Worm (Caenorhabditis elegans): ENCODE measurements around the gene mig-13.

The mig-13 gene

ce11 chrX:4822262-4822661, 22.3 kb upstream of the mig-13 start, which contains the start of gene R08E3.1:
TSS of gene R08E3.1 (plus strand) at chrX:4822647.
- no peak for TF ChIP-seq nhr-20 (tag; optimal IDR thresholded peaks at IDR 0.05)
- peak; percentile 64 for TF ChIP-seq elt-2 (tag; optimal IDR thresholded peaks at IDR 0.05)
- TF ChIP-seq egl-27 (tag; optimal IDR thresholded peaks at IDR 0.05) = no peak
- no peak for TF ChIP-seq rnt-1 (tag; optimal IDR thresholded peaks at IDR 0.05)
- TF ChIP-seq alr-1 (tag; optimal IDR thresholded peaks at IDR 0.05; ENCODE audit: borderline replicate concordance) = no peak

ce11 chrX:4821602-4822001, 21.7 kb upstream of the mig-13 start:
- TF ChIP-seq elt-2 (tag; optimal IDR thresholded peaks at IDR 0.05) (peak; percentile 33), lin-13 (GFP tag; optimal IDR thresholded peaks at IDR 0.05) (no peak)

- TF ChIP-seq snu-23 (GFP tag; optimal IDR thresholded peaks at IDR 0.05) = no peak
- no peak for TF ChIP-seq lsy-2 (tag; optimal IDR thresholded peaks at IDR 0.05)
- TF ChIP-seq lin-35 (GFP tag; optimal IDR thresholded peaks at IDR 0.05) = peak in 1 of 2 experiments; percentile 27
- peak; percentile 87 for TF ChIP-seq pqm-1 (tag; optimal IDR thresholded peaks at IDR 0.05)
- no peak for TF ChIP-seq nhr-28 (tag; optimal IDR thresholded peaks at IDR 0.05)
- TF ChIP-seq nhr-20 (tag; optimal IDR thresholded peaks at IDR 0.05) = peak; percentile 10
- TF ChIP-seq unc-62 (GFP tag; optimal IDR thresholded peaks at IDR 0.05) = no peak
- peak; percentile 73 for TF ChIP-seq elt-2 (tag; optimal IDR thresholded peaks at IDR 0.05)
- TF ChIP-seq hlh-4 (tag; optimal IDR thresholded peaks at IDR 0.05) = no peak
- TF ChIP-seq swsn-7 (tag; optimal IDR thresholded peaks at IDR 0.05) = no peak
These were observed 18.9 kb upstream of the mig-13 start for ce11 chrX:4818872-4819271.

- TF ChIP-seq ces-1 (GFP tag; optimal IDR thresholded peaks at IDR 0.05) (no peak), mdl-1 (tag; optimal IDR thresholded peaks at IDR 0.05) (no peak), nhr-237 (tag; optimal IDR thresholded peaks at IDR 0.05) (no peak), unc-86 (tag; optimal IDR thresholded peaks at IDR 0.05) (no peak), nhr-47 (tag; optimal IDR thresholded peaks at IDR 0.05) (no peak), Y116A8C.19 (tag; optimal IDR thresholded peaks at IDR 0.05; ENCODE audit: borderline replicate concordance) (no peak), F16B12.6 (tag; optimal IDR thresholded peaks at IDR 0.05) (peak; percentile 79), nhr-90 (tag; optimal IDR thresholded peaks at IDR 0.05; ENCODE audit: poor library complexity) (no peak), isw-1 (GFP tag; IDR thresholded peaks at IDR 0.05) (no peak), egl-13 (tag; optimal IDR thresholded peaks at IDR 0.05) (no peak), unc-98 (GFP tag; IDR thresholded peaks at IDR 0.05) (no peak), zag-1 (tag; optimal IDR thresholded peaks at IDR 0.05) (no peak), snpc-4 (tag; optimal IDR thresholded peaks at IDR 0.05) (peak; percentile 4), pqm-1 (tag; optimal IDR thresholded peaks at IDR 0.05) (no peak), ceh-82 (tag; optimal IDR thresholded peaks at IDR 0.05) (no peak), ets-5 (GFP tag; IDR thresholded peaks at IDR 0.05) (no peak), hlh-4 (tag; optimal IDR thresholded peaks at IDR 0.05) (no peak), jun-1 (tag; optimal IDR thresholded peaks at IDR 0.05) (no peak), nhr-76 (tag; optimal IDR thresholded peaks at IDR 0.05) (no peak), C16A3.4 (tag; optimal IDR thresholded peaks at IDR 0.05) (peak; percentile 54), aha-1 (tag; optimal IDR thresholded peaks at IDR 0.05) (no peak), sptf-1 (tag; optimal IDR thresholded peaks at IDR 0.05) (no peak), nhr-77 (tag; optimal IDR thresholded peaks at IDR 0.05) (no peak), dpl-1 (GFP tag; optimal IDR thresholded peaks at IDR 0.05) (peak in 2 of 3 experiments; percentile 11 to 34), elt-2 (tag; optimal IDR thresholded peaks at IDR 0.05) (peak; percentile 29), ceh-8 (GFP tag; optimal IDR thresholded peaks at IDR 0.05) (no peak), snu-23 (GFP tag; optimal IDR thresholded peaks at IDR 0.05) (peak; percentile 61), lsy-2 (tag; optimal IDR thresholded peaks at IDR 0.05) (peak; percentile 94 to 98), mab-9 (GFP tag; IDR thresholded peaks at IDR 0.05) (no peak), fkh-10 (GFP tag; optimal IDR thresholded peaks at IDR 0.05) (no peak), mef-2 (tag; optimal IDR thresholded peaks at IDR 0.05) (no peak), sox-4 (tag; optimal IDR thresholded peaks at IDR 0.05) (no peak), nhr-85 (tag) (peak; percentile 71), fkh-4 (tag; optimal IDR thresholded peaks at IDR 0.05; ENCODE audit: borderline replicate concordance) (no peak), unc-30 (tag; optimal IDR thresholded peaks at IDR 0.05) (no peak), nhr-11 (tag; optimal IDR thresholded peaks at IDR 0.05) (no peak), rnt-1 (tag; optimal IDR thresholded peaks at IDR 0.05) (peak; percentile 2), lin-14 (GFP tag; optimal IDR thresholded peaks at IDR 0.05) (no peak), lin-13 (GFP tag; optimal IDR thresholded peaks at IDR 0.05) (no peak), hpl-2 (GFP tag; optimal IDR thresholded peaks at IDR 0.05) (no peak)
These were observed 18.3 kb upstream of the mig-13 start, which contains the start of gene R08E3.3 for ce11 chrX:4818252-4818651. TSS of gene R08E3.3 (plus strand) at chrX:4818593.

Measured in whole organism, L1 larva.